Worm (Caenorhabditis elegans) whole organism, L1 larva: Measurements from ENCODE around the gene C07A4.3.

Experiments
- C04F5.9 ChIP-seq: sonication (generic microtip); optimal IDR thresholded peaks from 2 replicates; lab custom pipeline; 2016; ENCODE audit warnings: missing genetic modification characterization, missing compliant biosample characterization
- C34B4.2 ChIP-seq: sonication (generic microtip); optimal IDR thresholded peaks from 2 replicates; lab custom pipeline; 2017; ENCODE audit warnings: mild to moderate bottlenecking, missing genetic modification characterization, missing compliant biosample characterization
- Y116A8C.19 ChIP-seq: sonication (generic microtip); optimal IDR thresholded peaks from 2 replicates; lab custom pipeline; 2016; ENCODE audit warnings: missing compliant biosample characterization, missing genetic modification characterization, borderline replicate concordance
- aly-2 ChIP-seq: fragments of 150-350 bp; optimal IDR thresholded peaks from 2 replicates; lab custom pipeline; 2014; ENCODE audit warnings: missing biosample characterization, missing genetic modification characterization
- blmp-1 ChIP-seq: fragments of 150-350 bp; optimal IDR thresholded peaks from 2 replicates; lab custom pipeline; 2014; ENCODE audit warnings: missing biosample characterization, missing genetic modification characterization
- ceh-8 ChIP-seq: fragments of 200-800 bp; sonication (Bioruptor generic); optimal IDR thresholded peaks from 2 replicates; lab custom pipeline; 2018; ENCODE audit warnings: mild to moderate bottlenecking, missing genetic modification characterization, moderate library complexity, missing compliant biosample characterization
- ces-1 ChIP-seq: fragments of 150-350 bp; optimal IDR thresholded peaks from 2 replicates; lab custom pipeline; 2014; ENCODE audit warnings: missing biosample characterization, missing genetic modification reagents, missing genetic modification characterization
- dsc-1 ChIP-seq: sonication (generic microtip); optimal IDR thresholded peaks from 2 replicates; lab custom pipeline; 2016; ENCODE audit warnings: mild to moderate bottlenecking, missing genetic modification characterization, missing compliant biosample characterization
- efl-1 ChIP-seq, 4 experiments: fragments of 150-350 bp; optimal IDR thresholded peaks in 3 of 4; peaks in 1 of 4; 1 replicate in 1 of 4; 2 replicates in 3 of 4; lab custom pipeline; 2014; ENCODE audit warnings: missing biosample characterization in 2 of 4, missing genetic modification characterization in 2 of 4, missing genetic modification reagents in 2 of 4
- elt-3 ChIP-seq, 6 experiments: fragments of 150-350 bp in 1 of 6; sonication (generic microtip); optimal IDR thresholded peaks; 2 replicates each; lab custom pipeline; 2017 to 2018; ENCODE audit warnings: missing biosample characterization in 6 of 6, missing genetic modification characterization in 6 of 6, inconsistent platforms in 1 of 6
- fkh-10 ChIP-seq: sonication (generic microtip); optimal IDR thresholded peaks from 2 replicates; lab custom pipeline; 2017; ENCODE audit warnings: missing biosample characterization, missing genetic modification reagents, missing genetic modification characterization
- fkh-8 ChIP-seq: sonication (generic microtip); optimal IDR thresholded peaks from 2 replicates; lab custom pipeline; 2016; ENCODE audit warnings: mild to moderate bottlenecking, missing genetic modification characterization, missing compliant biosample characterization
- fos-1 ChIP-seq: fragments of 150-350 bp; optimal IDR thresholded peaks from 2 replicates; lab custom pipeline; 2014; ENCODE audit warnings: missing biosample characterization, missing genetic modification characterization
- grh-1 ChIP-seq: fragments of 200-800 bp; sonication (Bioruptor generic); IDR thresholded peaks from 2 replicates; pipeline ENCODE4 v1.3.6; 2022; ENCODE audit warnings: missing genetic modification reagents, missing genetic modification characterization, missing compliant biosample characterization
- hlh-4 ChIP-seq: sonication (generic microtip); optimal IDR thresholded peaks from 2 replicates; lab custom pipeline; 2016; ENCODE audit warnings: mild to moderate bottlenecking, missing genetic modification characterization, missing compliant biosample characterization
- hpl-2 ChIP-seq: fragments of 150-350 bp; optimal IDR thresholded peaks from 2 replicates; lab custom pipeline; 2014; ENCODE audit warnings: missing biosample characterization, missing genetic modification reagents, missing genetic modification characterization
- lin-14 ChIP-seq: fragments of 200-800 bp; sonication (Bioruptor generic); optimal IDR thresholded peaks from 2 replicates; lab custom pipeline; 2018; ENCODE audit warnings: mild to moderate bottlenecking, missing genetic modification characterization, moderate library complexity, missing compliant biosample characterization
- lin-35 ChIP-seq, 2 experiments: fragments of 150-350 bp; optimal IDR thresholded peaks; 2 replicates each; lab custom pipeline; 2014; ENCODE audit warnings: missing biosample characterization in 2 of 2, missing genetic modification characterization in 2 of 2, missing genetic modification reagents in 2 of 2
- lin-39 ChIP-seq: fragments of 150-350 bp; optimal IDR thresholded peaks from 2 replicates; lab custom pipeline; 2014; ENCODE audit warnings: missing biosample characterization, missing genetic modification reagents, missing genetic modification characterization
- mab-9 ChIP-seq: fragments of 200-800 bp; sonication (Bioruptor generic); IDR thresholded peaks from 2 replicates; pipeline ENCODE4 v1.3.6; 2022; ENCODE audit warnings: missing genetic modification reagents, missing genetic modification characterization, missing compliant biosample characterization
- mdl-1 ChIP-seq, 2 experiments: fragments of 150-350 bp; optimal IDR thresholded peaks; 2 replicates each; lab custom pipeline; 2014 to 2017; ENCODE audit warnings: missing biosample characterization in 2 of 2, missing genetic modification characterization in 2 of 2, inconsistent platforms in 1 of 2
- mef-2 ChIP-seq: fragments of 150-350 bp; optimal IDR thresholded peaks from 2 replicates; lab custom pipeline; 2014; ENCODE audit warnings: missing biosample characterization, missing genetic modification characterization
- nhr-19 ChIP-seq: fragments of 200-800 bp; sonication (Bioruptor generic); conservative IDR thresholded peaks from 2 replicates; pipeline ENCODE4 v1.3.6; 2022; ENCODE audit warnings: missing genetic modification characterization, missing compliant biosample characterization
- nhr-20 ChIP-seq: sonication (generic microtip); optimal IDR thresholded peaks from 2 replicates; lab custom pipeline; 2016; ENCODE audit warnings: mild to moderate bottlenecking, missing genetic modification characterization, missing compliant biosample characterization
- nhr-47 ChIP-seq: sonication (generic microtip); optimal IDR thresholded peaks from 2 replicates; lab custom pipeline; 2016; ENCODE audit warnings: mild to moderate bottlenecking, missing genetic modification characterization, moderate library complexity, missing compliant biosample characterization
- nhr-71 ChIP-seq: sonication (generic microtip); optimal IDR thresholded peaks from 2 replicates; lab custom pipeline; 2016; ENCODE audit warnings: mild to moderate bottlenecking, missing genetic modification characterization, moderate library complexity, missing compliant biosample characterization
- nhr-85 ChIP-seq: sonication (generic microtip); peaks from one replicate; lab custom pipeline; 2016; ENCODE audit warnings: missing genetic modification characterization, inconsistent platforms, missing compliant biosample characterization
- pag-3 ChIP-seq: sonication (generic microtip); optimal IDR thresholded peaks from 2 replicates; lab custom pipeline; 2017; ENCODE audit warnings: missing genetic modification characterization, mild to moderate bottlenecking, missing compliant biosample characterization, antibody characterized with exemption, borderline replicate concordance; ENCODE audit not compliant: insufficient read depth
- pax-3 ChIP-seq: fragments of 200-800 bp; sonication (Bioruptor generic); optimal IDR thresholded peaks from 2 replicates; lab custom pipeline; 2018; ENCODE audit warnings: mild to moderate bottlenecking, missing genetic modification characterization, moderate library complexity, missing compliant biosample characterization
- rnt-1 ChIP-seq: sonication (generic microtip); optimal IDR thresholded peaks from 2 replicates; lab custom pipeline; 2016; ENCODE audit warnings: mild to moderate bottlenecking, missing genetic modification characterization, moderate library complexity, missing compliant biosample characterization
- snpc-4 ChIP-seq: fragments of 150-350 bp; optimal IDR thresholded peaks from 2 replicates; lab custom pipeline; 2014; ENCODE audit warnings: missing biosample characterization, missing genetic modification characterization
- snu-23 ChIP-seq: sonication (generic microtip); optimal IDR thresholded peaks from 2 replicates; lab custom pipeline; 2016; ENCODE audit warnings: missing genetic modification characterization, missing compliant biosample characterization
- swsn-7 ChIP-seq: sonication (generic microtip); optimal IDR thresholded peaks from 2 replicates; lab custom pipeline; 2016; ENCODE audit warnings: missing genetic modification characterization, missing compliant biosample characterization
- tbx-2 ChIP-seq: sonication (generic microtip); optimal IDR thresholded peaks from 2 replicates; lab custom pipeline; 2016; ENCODE audit warnings: missing genetic modification characterization, missing compliant biosample characterization
- tlp-1 ChIP-seq: fragments of 150-350 bp; optimal IDR thresholded peaks from 2 replicates; lab custom pipeline; 2014; ENCODE audit warnings: missing biosample characterization, missing genetic modification characterization
- unc-130 ChIP-seq: fragments of 150-350 bp; optimal IDR thresholded peaks from 2 replicates; lab custom pipeline; 2017; ENCODE audit warnings: missing biosample characterization, missing genetic modification characterization, inconsistent platforms
- unc-30 ChIP-seq: sonication (generic microtip); optimal IDR thresholded peaks from 2 replicates; lab custom pipeline; 2017; ENCODE audit warnings: missing biosample characterization, missing genetic modification characterization
- unc-86 ChIP-seq: sonication (generic microtip); optimal IDR thresholded peaks from 2 replicates; lab custom pipeline; 2016; ENCODE audit warnings: missing genetic modification characterization, missing compliant biosample characterization
- xbp-1 ChIP-seq: sonication (generic microtip); optimal IDR thresholded peaks from 2 replicates; lab custom pipeline; 2016; ENCODE audit warnings: missing genetic modification characterization, missing compliant biosample characterization
- zip-4 ChIP-seq: fragments of 200-800 bp; sonication (Bioruptor generic); optimal IDR thresholded peaks from 2 replicates; lab custom pipeline; 2018; ENCODE audit warnings: mild to moderate bottlenecking, missing genetic modification characterization, moderate library complexity, missing compliant biosample characterization
- ztf-11 ChIP-seq, 2 experiments: sonication (generic microtip); optimal IDR thresholded peaks; 2 replicates each; lab custom pipeline; 2016 to 2017; ENCODE audit warnings: missing genetic modification characterization in 2 of 2, missing biosample characterization in 1 of 2, missing compliant biosample characterization in 1 of 2

Gene C07A4.3

DNA sequence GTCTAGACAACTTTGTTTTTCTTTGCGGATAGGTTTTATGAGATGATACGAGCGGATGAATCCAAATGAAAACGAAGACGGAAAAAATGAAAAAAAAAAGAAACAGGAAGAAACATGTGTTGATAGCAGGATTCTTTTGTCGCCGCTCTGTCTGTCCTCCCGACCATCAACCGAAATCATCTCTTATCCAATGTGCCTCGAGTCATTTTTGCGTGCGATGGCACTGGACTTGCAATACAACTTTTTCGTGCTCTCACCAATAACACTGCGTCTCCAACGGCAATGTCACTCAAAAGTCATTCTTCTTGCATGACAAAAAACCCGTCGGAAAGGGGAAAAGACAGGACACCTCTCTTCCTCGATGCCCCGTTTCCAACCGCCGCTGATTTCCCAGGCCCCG lies 1.5 kb downstream of the C07A4.3 start, which contains the start of gene ncs-4:
ncs-4 (plus strand) TSS at position 227 of the 400 bp plus-strand sequence.
- TF ChIP-seq rnt-1 (tag; lab: Kevin White, UChicago) (peak; percentile 51), hpl-2 (GFP tag; lab: Kevin White, UChicago) (no peak), elt-3 (tag; optimal IDR thresholded peaks at IDR 0.05; lab: Kevin White, UChicago) (peak in 1 of 6 experiments; percentile 1), snpc-4 (no peak), nhr-20 (peak; percentile 19), nhr-19 (peak; percentile 22; the same call in 1 of the 2 replicates), pag-3 (tag; lab: Kevin White, UChicago) (peak; percentile 78), blmp-1 (peak; percentile 33), nhr-85 (tag; lab: Kevin White, UChicago) (peak; percentile 34), lin-14 (peak; percentile 70), grh-1 (GFP tag; lab: Robert Waterston, UW) (no peak), ztf-11 (tag; optimal IDR thresholded peaks at IDR 0.05; lab: Kevin White, UChicago) (no peak), unc-130 (tag; lab: Kevin White, UChicago) (no peak), mef-2 (no peak), lin-39 (peak; percentile 21), unc-30 (tag; lab: Kevin White, UChicago) (no peak), nhr-71 (tag; lab: Kevin White, UChicago) (peak; percentile 51), pax-3 (no peak), snu-23 (GFP tag; lab: Kevin White, UChicago) (peak; percentile 29)

DNA sequence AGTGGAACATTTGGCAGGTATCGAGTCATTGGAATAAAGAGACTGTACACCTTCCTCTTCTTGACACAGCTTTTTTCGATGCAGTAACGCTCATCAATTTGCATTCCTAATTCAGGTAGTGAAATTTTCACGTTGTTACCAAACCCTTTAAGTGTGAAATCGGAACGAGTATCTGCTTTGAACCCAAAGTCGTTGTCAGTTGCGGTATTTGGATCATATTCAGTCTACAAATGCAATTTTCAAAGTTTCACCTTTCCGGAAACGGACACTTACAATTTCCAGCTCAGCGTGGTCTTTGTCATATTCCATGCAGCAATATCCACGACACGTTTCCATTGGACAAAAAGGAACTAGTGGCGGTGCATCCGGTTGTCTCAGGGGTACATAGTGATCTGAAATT lies 7.8 kb downstream of the C07A4.3 start:
- TF ChIP-seq xbp-1 (tag; lab: Kevin White, UChicago) (no peak), Y116A8C.19 (no peak), ztf-11 (tag; optimal IDR thresholded peaks at IDR 0.05; lab: Kevin White, UChicago) (no peak), efl-1 (optimal IDR thresholded peaks at IDR 0.05; lab: Kevin White, UChicago) (no peak), efl-1 (GFP tag; optimal IDR thresholded peaks at IDR 0.05 in 1 of 2; lab: Kevin White, UChicago) (peak in 1 of 2 experiments; percentile 55), tlp-1 (tag; lab: Kevin White, UChicago) (no peak)

DNA sequence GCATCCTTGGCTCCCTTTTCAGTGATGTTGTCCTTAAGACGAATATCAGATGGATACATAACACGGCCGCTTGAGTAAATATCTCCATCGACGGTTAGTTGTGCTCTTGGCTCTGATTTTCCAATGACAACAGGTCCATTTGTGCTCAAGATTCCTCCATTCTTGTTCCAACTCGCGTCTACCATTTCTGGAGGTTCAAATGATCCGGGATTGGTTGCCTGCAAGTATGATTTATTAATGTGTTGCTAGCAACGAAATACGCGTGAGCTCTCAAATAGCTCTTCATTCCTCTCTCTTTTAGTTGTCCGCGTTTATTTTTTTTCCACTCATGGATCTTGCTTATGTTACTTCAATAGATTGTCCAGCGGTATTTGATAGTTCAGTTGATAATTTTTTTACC lies 8.9 kb downstream of the C07A4.3 start, which contains the start of gene arrd-28:
arrd-28 (plus strand) TSS at position 301 of the 400 bp plus-strand sequence.
- TF ChIP-seq efl-1 (optimal IDR thresholded peaks at IDR 0.05; lab: Kevin White, UChicago), result no peak
- TF ChIP-seq efl-1 (GFP tag; optimal IDR thresholded peaks at IDR 0.05 in 1 of 2; lab: Kevin White, UChicago), result peak in 1 of 2 experiments; percentile 27
- TF ChIP-seq dsc-1 (tag; lab: Kevin White, UChicago), result no peak

DNA sequence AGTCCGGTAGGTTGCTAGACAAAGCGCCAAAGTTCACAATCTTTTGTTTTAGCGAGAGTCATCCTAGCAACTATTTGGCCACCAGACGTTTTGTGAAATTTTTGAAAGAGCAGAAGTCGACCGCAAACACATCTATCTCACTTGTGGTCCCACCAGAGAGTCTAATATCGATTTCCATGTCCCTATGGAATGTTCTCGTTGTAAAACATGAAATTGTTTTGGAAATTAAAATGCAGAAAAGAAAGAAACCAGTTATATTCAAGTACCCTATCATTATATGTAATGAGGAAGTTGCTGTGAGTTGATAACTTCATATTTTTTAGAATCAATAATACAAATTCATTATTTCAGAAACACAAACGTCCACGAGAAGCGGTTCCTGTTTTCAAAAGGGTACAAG lies 9.9 kb downstream of the C07A4.3 start:
- TF ChIP-seq fkh-8 (tag; lab: Kevin White, UChicago), result no peak
- no peak for TF ChIP-seq hlh-4 (tag; lab: Kevin White, UChicago)

DNA sequence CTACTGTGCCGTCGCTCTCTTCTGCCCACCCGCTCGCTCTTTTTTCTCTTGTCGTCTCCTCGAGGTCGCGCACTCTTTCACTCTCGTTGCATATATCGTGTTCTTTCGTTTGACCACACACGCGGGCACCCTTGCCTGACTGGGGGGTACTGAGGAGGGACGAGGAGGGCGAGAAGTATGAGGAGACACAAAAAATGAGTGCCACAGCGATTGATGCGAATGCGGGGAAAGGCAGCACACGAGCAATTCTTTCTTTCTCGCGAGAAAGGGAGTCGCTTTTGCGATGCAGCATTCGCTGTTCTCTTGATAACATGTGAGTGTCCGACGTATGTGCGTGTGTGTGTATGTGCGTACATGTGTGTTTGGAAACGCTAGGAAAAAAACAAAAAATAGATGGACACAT lies 13.7 kb downstream of the C07A4.3 start:
- peak; percentile 64 for TF ChIP-seq nhr-19
- TF ChIP-seq xbp-1 (tag; lab: Kevin White, UChicago), result peak; percentile 67
- peak; percentile 99 for TF ChIP-seq lin-14
- peak; percentile 68 for TF ChIP-seq unc-86
- peak; percentile 76 for TF ChIP-seq fkh-10
- peak; percentile 34; the same call in 1 of the 2 replicates for TF ChIP-seq mab-9 (GFP tag; lab: Robert Waterston, UW)
- TF ChIP-seq lin-35 (GFP tag; optimal IDR thresholded peaks at IDR 0.05; lab: Kevin White, UChicago), result peak; percentile 53 to 58
- TF ChIP-seq mef-2, result peak; percentile 26
- peak; percentile 78 for TF ChIP-seq swsn-7
- TF ChIP-seq elt-3 (tag; optimal IDR thresholded peaks at IDR 0.05; lab: Kevin White, UChicago), result peak in 1 of 6 experiments; percentile 7
- TF ChIP-seq C04F5.9, result no peak
- TF ChIP-seq aly-2 (tag; lab: Kevin White, UChicago), result no peak
- TF ChIP-seq blmp-1, result peak; percentile 40
- no peak for TF ChIP-seq C34B4.2 (tag; lab: Kevin White, UChicago)
- TF ChIP-seq fos-1, result peak; percentile 46
- TF ChIP-seq unc-130 (tag; lab: Kevin White, UChicago), result peak; percentile 74
- TF ChIP-seq tbx-2 (tag; lab: Kevin White, UChicago), result peak; percentile 69
- peak; percentile 31 to 72 for TF ChIP-seq mdl-1 (tag; optimal IDR thresholded peaks at IDR 0.05; lab: Kevin White, UChicago)
- TF ChIP-seq nhr-47, result peak; percentile 78
- no peak for TF ChIP-seq nhr-85 (tag; lab: Kevin White, UChicago)
- peak; percentile 28 for TF ChIP-seq snpc-4
- peak; percentile 71 for TF ChIP-seq pag-3 (tag; lab: Kevin White, UChicago)
- TF ChIP-seq fkh-8 (tag; lab: Kevin White, UChicago), result peak; percentile 81
- TF ChIP-seq ces-1 (GFP tag; lab: Kevin White, UChicago), result no peak
- peak; percentile 82 for TF ChIP-seq snu-23 (GFP tag; lab: Kevin White, UChicago)
- peak; percentile 31 for TF ChIP-seq zip-4
- no peak for TF ChIP-seq grh-1 (GFP tag; lab: Robert Waterston, UW)
- TF ChIP-seq nhr-20, result peak; percentile 72
- TF ChIP-seq ceh-8 (GFP tag; lab: Kevin White, UChicago), result peak; percentile 74
